ENCODE assay signal across 2 fruit fly cellular contexts in the genomic region with DNA sequence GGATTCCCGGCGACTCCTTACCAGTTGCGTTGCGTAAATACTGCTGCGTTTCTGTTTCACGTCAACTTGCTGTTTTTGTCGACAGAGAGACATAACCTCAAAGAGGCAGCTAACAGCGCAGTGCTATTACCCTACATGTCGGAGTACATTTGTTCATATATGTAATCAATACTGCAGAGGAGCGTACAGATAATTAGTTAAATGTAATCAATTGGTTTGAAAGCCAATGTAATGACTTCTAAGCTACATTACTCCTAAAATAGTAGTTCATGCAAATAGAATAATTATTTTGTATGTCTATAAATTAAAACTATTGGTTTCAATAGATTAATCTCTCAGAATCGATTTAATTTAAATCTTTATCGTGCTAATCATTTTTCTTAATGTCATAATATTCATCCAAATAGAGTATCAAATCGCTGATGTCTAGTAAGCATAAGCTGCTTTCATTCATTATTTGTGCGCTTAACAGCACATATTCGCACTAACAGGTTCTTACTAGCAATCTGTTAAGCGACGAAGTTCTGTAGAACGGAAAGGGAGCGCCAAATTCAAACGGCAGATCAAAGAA.
TF ChIP-seq lines count a peak whose summit lies in the region.

Gene SLIRP1, minus strand, starts transcription at position 95 of the 571 bp plus-strand sequence.
Gene anox, minus strand, starts transcription at position 95 of the 571 bp plus-strand sequence.

TF ChIP-seq in whole organism, embryonic, 481 proteins besides CTCF, POLR2A, EP300 and RAD21 (continued from another document and continues in another):
- TF ChIP-seq Xbp1 (GFP tag; optimal IDR thresholded peaks at IDR 0.05; lab: Kevin White, UChicago) = peak; percentile 88
- peak; percentile 82 for TF ChIP-seq Six4 (GFP tag; optimal IDR thresholded peaks at IDR 0.05; lab: Kevin White, UChicago)
- TF ChIP-seq odd (GFP tag; optimal IDR thresholded peaks at IDR 0.05; lab: Kevin White, UChicago) = peak; percentile 83
- peak; percentile 88 for TF ChIP-seq Camta (GFP tag; optimal IDR thresholded peaks at IDR 0.05; lab: Kevin White, UChicago)
- TF ChIP-seq C15 (GFP tag; IDR thresholded peaks at IDR 0.05; lab: Robert Waterston, UW) = peak; percentile 64; the same call in 1 of the 3 replicates
- TF ChIP-seq CG15696 (tag; optimal IDR thresholded peaks at IDR 0.05; lab: Kevin White, UChicago) = peak; percentile 68
- peak; percentile 9 for TF ChIP-seq p53 (GFP tag; optimal IDR thresholded peaks at IDR 0.05; lab: Kevin White, UChicago)
- TF ChIP-seq wek (GFP tag; optimal IDR thresholded peaks at IDR 0.05; lab: Kevin White, UChicago) = peak; percentile 27
- peak; percentile 83 for TF ChIP-seq gsb-n (tag; optimal IDR thresholded peaks at IDR 0.05; lab: Kevin White, UChicago)
- peak; percentile 51 for TF ChIP-seq Atf3 (GFP tag; optimal IDR thresholded peaks at IDR 0.05; lab: Kevin White, UChicago)
- peak; percentile 64 for TF ChIP-seq CG17328 (GFP tag; IDR thresholded peaks at IDR 0.05; lab: Robert Waterston, UW)
- TF ChIP-seq Myb (GFP tag; optimal IDR thresholded peaks at IDR 0.05; lab: Kevin White, UChicago) = peak; percentile 45
- peak; percentile 35 for TF ChIP-seq Ets97D (GFP tag; optimal IDR thresholded peaks at IDR 0.05; lab: Kevin White, UChicago)
- TF ChIP-seq row (GFP tag; IDR thresholded peaks at IDR 0.05; lab: Robert Waterston, UW) = peak; percentile 96
- TF ChIP-seq Mad (GFP tag; optimal IDR thresholded peaks at IDR 0.05; lab: Kevin White, UChicago) = peak; percentile 41
- TF ChIP-seq CG2199 (GFP tag; IDR thresholded peaks at IDR 0.05; lab: Robert Waterston, UW) = no peak
- TF ChIP-seq CG12769 (tag; optimal IDR thresholded peaks at IDR 0.05; lab: Kevin White, UChicago) = peak; percentile 83
- 0 out of 2 replicates have a peak, but pooled peaks have one; percentile 47 for TF ChIP-seq CG11085 (GFP tag; IDR thresholded peaks at IDR 0.05; lab: Robert Waterston, UW)
- no peak for TF ChIP-seq eve (GFP tag; optimal IDR thresholded peaks at IDR 0.05; lab: Kevin White, UChicago)
- TF ChIP-seq CG8478 (optimal IDR thresholded peaks at IDR 0.05; lab: Kevin White, UChicago) = no peak
- no peak for TF ChIP-seq jing (GFP tag; optimal IDR thresholded peaks at IDR 0.05; lab: Kevin White, UChicago)
- peak; percentile 54 to 79 for TF ChIP-seq chif (GFP tag; optimal IDR thresholded peaks at IDR 0.05; lab: Kevin White, UChicago)
- TF ChIP-seq Dip3 (GFP tag; optimal IDR thresholded peaks at IDR 0.05; lab: Kevin White, UChicago) = peak; percentile 65
- peak; percentile 83 for TF ChIP-seq CG10209 (GFP tag; optimal IDR thresholded peaks at IDR 0.05; lab: Kevin White, UChicago)
- no peak for TF ChIP-seq CG2129 (GFP tag; IDR thresholded peaks at IDR 0.05; lab: Robert Waterston, UW; ENCODE audit: partially characterized antibody)
- TF ChIP-seq Sox100B (GFP tag; optimal IDR thresholded peaks at IDR 0.05; lab: Kevin White, UChicago) = peak; percentile 92
- TF ChIP-seq CG4360 (GFP tag; IDR thresholded peaks at IDR 0.05; lab: Robert Waterston, UW) = no peak
- peak; percentile 81 for TF ChIP-seq CG32767 (GFP tag; IDR thresholded peaks at IDR 0.05; lab: Robert Waterston, UW)
- TF ChIP-seq Dfd (GFP tag; optimal IDR thresholded peaks at IDR 0.05; lab: Kevin White, UChicago) = no peak
- no peak for TF ChIP-seq tio (GFP tag; optimal IDR thresholded peaks at IDR 0.05; lab: Kevin White, UChicago)
- TF ChIP-seq CG12299 (tag; optimal IDR thresholded peaks at IDR 0.05; lab: Kevin White, UChicago) = peak; percentile 84
- no peak for TF ChIP-seq CG11696 (GFP tag; IDR thresholded peaks at IDR 0.05; lab: Robert Waterston, UW)
- TF ChIP-seq CG34376 (GFP tag; optimal IDR thresholded peaks at IDR 0.05; lab: Kevin White, UChicago) = peak; percentile 77
- no peak for TF ChIP-seq Lpt (GFP tag; optimal IDR thresholded peaks at IDR 0.05; lab: Kevin White, UChicago)
- 0 out of 2 replicates have a peak, but pooled peaks have one; percentile 23 for TF ChIP-seq ham (GFP tag; IDR thresholded peaks at IDR 0.05; lab: Robert Waterston, UW)
- peak; percentile 84 for TF ChIP-seq CG10654 (GFP tag; optimal IDR thresholded peaks at IDR 0.05; lab: Kevin White, UChicago)
- peak; percentile 74 for TF ChIP-seq sisA (GFP tag; IDR thresholded peaks at IDR 0.05; lab: Robert Waterston, UW)
- TF ChIP-seq CG10543 (GFP tag; optimal IDR thresholded peaks at IDR 0.05; lab: Kevin White, UChicago) = peak; percentile 77
- 0 out of 2 replicates have a peak, but pooled peaks have one; percentile 12 for TF ChIP-seq Lim3 (GFP tag; IDR thresholded peaks at IDR 0.05; lab: Robert Waterston, UW)
- TF ChIP-seq CG10267 (tag; optimal IDR thresholded peaks at IDR 0.05; lab: Kevin White, UChicago) = peak; percentile 83
- TF ChIP-seq oc (tag; optimal IDR thresholded peaks at IDR 0.05; lab: Kevin White, UChicago) = peak; percentile 74
- peak; percentile 70 for TF ChIP-seq CG30431 (GFP tag; optimal IDR thresholded peaks at IDR 0.05; lab: Kevin White, UChicago)
- TF ChIP-seq hb (GFP tag; IDR thresholded peaks at IDR 0.05; lab: Robert Waterston, UW; ENCODE audit: partially characterized antibody) = no peak
- TF ChIP-seq abd-A (tag; optimal IDR thresholded peaks at IDR 0.05; lab: Kevin White, UChicago) = no peak
- peak; percentile 91 for TF ChIP-seq CG13424 (tag; optimal IDR thresholded peaks at IDR 0.05; lab: Kevin White, UChicago)
- peak; percentile 89 for TF ChIP-seq CG15269 (tag; optimal IDR thresholded peaks at IDR 0.05; lab: Kevin White, UChicago)
- peak; percentile 95 for TF ChIP-seq CG17361 (GFP tag; IDR thresholded peaks at IDR 0.05; lab: Robert Waterston, UW)
- TF ChIP-seq maf-S (GFP tag; optimal IDR thresholded peaks at IDR 0.05; lab: Kevin White, UChicago) = peak; percentile 69
- TF ChIP-seq hkb (optimal IDR thresholded peaks at IDR 0.05; lab: Kevin White, UChicago) = no peak
- peak; percentile 84 for TF ChIP-seq hkb (GFP tag; IDR thresholded peaks at IDR 0.05; lab: Robert Waterston, UW)
- peak; percentile 46; the same call in 1 of the 2 replicates for TF ChIP-seq toy (GFP tag; IDR thresholded peaks at IDR 0.05; lab: Robert Waterston, UW)
- TF ChIP-seq CG32772 (GFP tag; IDR thresholded peaks at IDR 0.05; lab: Robert Waterston, UW) = peak; percentile 71
- peak; percentile 68 for TF ChIP-seq CG15514 (GFP tag; optimal IDR thresholded peaks at IDR 0.05; lab: Kevin White, UChicago)
- no peak for TF ChIP-seq CG6175 (GFP tag; IDR thresholded peaks at IDR 0.05; lab: Robert Waterston, UW)
- peak; percentile 55 for TF ChIP-seq CG1647 (GFP tag; optimal IDR thresholded peaks at IDR 0.05; lab: Kevin White, UChicago)
- no peak for TF ChIP-seq CG7745 (tag; optimal IDR thresholded peaks at IDR 0.05; lab: Kevin White, UChicago)
- peak; percentile 81 for TF ChIP-seq D19B (GFP tag; optimal IDR thresholded peaks at IDR 0.05; lab: Kevin White, UChicago)
- TF ChIP-seq Sry-β (GFP tag; optimal IDR thresholded peaks at IDR 0.05; lab: Kevin White, UChicago) = peak; percentile 14
- TF ChIP-seq CG17912 (GFP tag; optimal IDR thresholded peaks at IDR 0.05; lab: Kevin White, UChicago) = no peak
- TF ChIP-seq az2 (GFP tag; optimal IDR thresholded peaks at IDR 0.05; lab: Kevin White, UChicago) = peak; percentile 85
- peak; percentile 52; the same call in 1 of the 2 replicates for TF ChIP-seq NFAT (GFP tag; IDR thresholded peaks at IDR 0.05; lab: Robert Waterston, UW)

TF ChIP-seq in whole organism, prepupa, 60 proteins besides CTCF, POLR2A, EP300 and RAD21 (continued from another document):
- TF ChIP-seq ss (GFP tag; optimal IDR thresholded peaks at IDR 0.05; lab: Kevin White, UChicago) (peak; percentile 82 to 86), CG6163 (GFP tag; IDR thresholded peaks at IDR 0.05; lab: Robert Waterston, UW) (peak; percentile 64; the same call in 1 of the 3 replicates), Lpt (GFP tag; optimal IDR thresholded peaks at IDR 0.05; lab: Kevin White, UChicago) (peak; percentile 78), CG4318 (GFP tag; optimal IDR thresholded peaks at IDR 0.05; lab: Kevin White, UChicago) (no peak), CG6808 (GFP tag; optimal IDR thresholded peaks at IDR 0.05; lab: Kevin White, UChicago) (peak; percentile 86), Sox14 (GFP tag; optimal IDR thresholded peaks at IDR 0.05; lab: Kevin White, UChicago) (peak; percentile 87), CG11762 (GFP tag; optimal IDR thresholded peaks at IDR 0.05; lab: Kevin White, UChicago; ENCODE audit: insufficient read depth) (peak; percentile 82), dsx (GFP tag; optimal IDR thresholded peaks at IDR 0.05; lab: Kevin White, UChicago; ENCODE audit: poor library complexity, severe bottlenecking) (peak; percentile 88), Hr38 (GFP tag; optimal IDR thresholded peaks at IDR 0.05; lab: Kevin White, UChicago) (no peak), CG6792 (GFP tag; optimal IDR thresholded peaks at IDR 0.05; lab: Kevin White, UChicago) (peak; percentile 86), Eip93F (GFP tag; optimal IDR thresholded peaks at IDR 0.05; lab: Kevin White, UChicago) (no peak)
